Fruit fly (Drosophila melanogaster) Kc167 (cell line): ENCODE results near the gene Ir68a.

ENCODE experiments used
- Myc ChIP-seq: fragments of >200 bp; optimal IDR thresholded peaks from 2 replicates; lab custom pipeline; 2017; ENCODE audit warnings: missing external identifiers
- h ChIP-seq: fragments of >200 bp; optimal IDR thresholded peaks from 3 replicates; lab custom pipeline; 2018; ENCODE audit warnings: missing external identifiers
- insv ChIP-seq: fragments of >200 bp; optimal IDR thresholded peaks from 3 replicates; lab custom pipeline; 2018; ENCODE audit warnings: missing external identifiers
- psq ChIP-seq: fragments of >200 bp; optimal IDR thresholded peaks from 2 replicates; lab custom pipeline; 2017; ENCODE audit warnings: missing external identifiers
- ttk ChIP-seq: sonication (Bioruptor generic); optimal IDR thresholded peaks from 2 replicates; lab custom pipeline; 2017; ENCODE audit warnings: missing external identifiers

DNA sequence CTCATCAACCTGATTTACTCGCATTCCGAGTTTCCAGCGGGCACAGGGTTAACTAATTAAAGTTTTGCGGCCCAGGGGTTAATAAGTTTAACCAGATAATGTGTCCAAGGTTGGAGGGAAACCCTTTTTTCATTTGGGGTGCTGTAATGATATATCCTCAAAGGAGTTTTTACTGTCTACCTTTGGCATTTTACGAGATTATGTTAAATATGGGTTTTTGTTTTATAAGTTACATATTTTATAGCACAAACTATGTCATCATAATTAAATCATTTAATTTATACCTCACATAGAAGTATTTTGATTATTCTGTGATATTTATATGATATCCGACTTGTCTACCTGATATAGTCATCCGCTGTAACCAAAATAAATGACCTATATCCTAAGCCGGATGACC is at the start of gene Ir68a:
- TF ChIP-seq Myc (lab: Kevin White, UChicago) (no peak), psq (lab: Kevin White, UChicago) (no peak), insv (lab: Kevin White, UChicago) (no peak), h (no peak), ttk (lab: Kevin White, UChicago) (no peak)
